Worm (Caenorhabditis elegans) whole organism, L2 larva: Measurements from ENCODE around the gene C14A11.2.
A peak's percentile ranks its signal among the peaks of the same experiment; 100 is the strongest.

Source experiments
- C34F6.9 ChIP-seq: fragments of 150-350 bp; optimal IDR thresholded peaks from 2 replicates; lab custom pipeline; 2014; ENCODE audit warnings: missing biosample characterization, missing genetic modification characterization
- F13H6.1 ChIP-seq: sonication (generic microtip); optimal IDR thresholded peaks from 2 replicates; lab custom pipeline; 2016; ENCODE audit warnings: missing genetic modification characterization, missing compliant biosample characterization
- R02D3.7 ChIP-seq: fragments of 150-350 bp; optimal IDR thresholded peaks from 2 replicates; lab custom pipeline; 2014; ENCODE audit warnings: missing biosample characterization, missing genetic modification characterization
- alr-1 ChIP-seq: fragments of 150-350 bp; optimal IDR thresholded peaks from 2 replicates; lab custom pipeline; 2014; ENCODE audit warnings: missing biosample characterization, missing genetic modification characterization
- aly-2 ChIP-seq: fragments of 150-350 bp; optimal IDR thresholded peaks from 2 replicates; lab custom pipeline; 2014; ENCODE audit warnings: missing biosample characterization, missing genetic modification characterization
- ama-1 ChIP-seq: fragments of 150-350 bp; optimal IDR thresholded peaks from 2 replicates; lab custom pipeline; 2018; ENCODE audit warnings: inconsistent platforms
- blmp-1 ChIP-seq: sonication (generic microtip); optimal IDR thresholded peaks from 2 replicates; lab custom pipeline; 2017; ENCODE audit warnings: missing genetic modification characterization, mild to moderate bottlenecking, missing compliant biosample characterization, antibody characterized with exemption, moderate library complexity; ENCODE audit not compliant: insufficient read depth
- ceh-16 ChIP-seq: fragments of 150-350 bp; optimal IDR thresholded peaks from 2 replicates; lab custom pipeline; 2014; ENCODE audit warnings: missing biosample characterization, missing genetic modification characterization
- ceh-82 ChIP-seq: fragments of 150-350 bp; optimal IDR thresholded peaks from 2 replicates; lab custom pipeline; 2014; ENCODE audit warnings: missing biosample characterization, missing genetic modification characterization
- egl-27 ChIP-seq: sonication (generic microtip); optimal IDR thresholded peaks from 3 replicates; lab custom pipeline; 2017; ENCODE audit warnings: missing biosample characterization, missing genetic modification reagents, missing genetic modification characterization
- elt-1 ChIP-seq: fragments of 150-350 bp; optimal IDR thresholded peaks from 2 replicates; lab custom pipeline; 2014; ENCODE audit warnings: missing biosample characterization, missing genetic modification characterization
- fos-1 ChIP-seq: fragments of 150-350 bp; optimal IDR thresholded peaks from 2 replicates; lab custom pipeline; 2014; ENCODE audit warnings: missing biosample characterization, missing genetic modification characterization
- gmeb-1 ChIP-seq: fragments of 150-350 bp; optimal IDR thresholded peaks from 2 replicates; lab custom pipeline; 2014; ENCODE audit warnings: missing biosample characterization, missing genetic modification characterization
- lin-11 ChIP-seq: fragments of 150-350 bp; sonication (generic microtip); optimal IDR thresholded peaks from 2 replicates; lab custom pipeline; 2014; ENCODE audit warnings: missing biosample characterization, missing genetic modification characterization, inconsistent platforms, mixed read lengths
- lin-13 ChIP-seq: fragments of 150-350 bp; optimal IDR thresholded peaks from 2 replicates; lab custom pipeline; 2014; ENCODE audit warnings: missing biosample characterization, missing genetic modification reagents, missing genetic modification characterization
- lin-39 ChIP-seq: fragments of 150-350 bp; optimal IDR thresholded peaks from 2 replicates; lab custom pipeline; 2014; ENCODE audit warnings: missing biosample characterization, missing genetic modification reagents, missing genetic modification characterization
- lsy-2 ChIP-seq, 2 experiments: fragments of 150-350 bp in 1 of 2; sonication (generic microtip) in 1 of 2; optimal IDR thresholded peaks; 2 replicates each; lab custom pipeline; 2014 to 2017; ENCODE audit warnings: missing biosample characterization in 2 of 2, missing genetic modification characterization in 2 of 2
- nhr-10 ChIP-seq: sonication (generic microtip); optimal IDR thresholded peaks from 2 replicates; lab custom pipeline; 2017; ENCODE audit warnings: missing biosample characterization, missing genetic modification characterization
- nhr-11 ChIP-seq: fragments of 150-350 bp; optimal IDR thresholded peaks from 2 replicates; lab custom pipeline; 2014; ENCODE audit warnings: missing biosample characterization, missing genetic modification characterization
- nhr-12 ChIP-seq: fragments of 150-350 bp; optimal IDR thresholded peaks from 2 replicates; lab custom pipeline; 2014; ENCODE audit warnings: missing biosample characterization, missing genetic modification characterization
- nhr-21 ChIP-seq: fragments of 150-350 bp; optimal IDR thresholded peaks from 2 replicates; lab custom pipeline; 2014; ENCODE audit warnings: missing biosample characterization, missing genetic modification characterization
- nhr-23 ChIP-seq: fragments of 150-350 bp; optimal IDR thresholded peaks from 2 replicates; lab custom pipeline; 2014; ENCODE audit warnings: missing biosample characterization, missing genetic modification reagents, missing genetic modification characterization
- nhr-237 ChIP-seq: fragments of 150-350 bp; optimal IDR thresholded peaks from 2 replicates; lab custom pipeline; 2014; ENCODE audit warnings: missing biosample characterization, missing genetic modification characterization
- nhr-25 ChIP-seq: fragments of 150-350 bp; sonication (generic microtip); optimal IDR thresholded peaks from 3 replicates; lab custom pipeline; 2014; ENCODE audit warnings: missing biosample characterization, missing genetic modification characterization
- nhr-6 ChIP-seq: fragments of 150-350 bp; optimal IDR thresholded peaks from 2 replicates; lab custom pipeline; 2014; ENCODE audit warnings: missing biosample characterization, missing genetic modification characterization
- nhr-77 ChIP-seq: fragments of 150-350 bp; optimal IDR thresholded peaks from 2 replicates; lab custom pipeline; 2014; ENCODE audit warnings: missing biosample characterization, missing genetic modification characterization
- skn-1 ChIP-seq: sonication (generic microtip); optimal IDR thresholded peaks from 2 replicates; lab custom pipeline; 2017; ENCODE audit warnings: missing biosample characterization, missing genetic modification characterization
- snpc-4 ChIP-seq: fragments of 150-350 bp; optimal IDR thresholded peaks from 2 replicates; lab custom pipeline; 2014; ENCODE audit warnings: missing biosample characterization, missing genetic modification characterization
- unc-39 ChIP-seq: fragments of 150-350 bp; optimal IDR thresholded peaks from 2 replicates; lab custom pipeline; 2014; ENCODE audit warnings: missing biosample characterization, missing genetic modification characterization
- unc-55 ChIP-seq: fragments of 150-350 bp; sonication (generic microtip); optimal IDR thresholded peaks from 3 replicates; lab custom pipeline; 2014; ENCODE audit warnings: missing biosample characterization, missing genetic modification reagents, missing genetic modification characterization
- unc-62 ChIP-seq: fragments of 150-350 bp; optimal IDR thresholded peaks from 2 replicates; lab custom pipeline; 2014; ENCODE audit warnings: missing biosample characterization, missing genetic modification reagents, missing genetic modification characterization
- zag-1 ChIP-seq: fragments of 150-350 bp; optimal IDR thresholded peaks from 2 replicates; lab custom pipeline; 2014; ENCODE audit warnings: missing biosample characterization, missing genetic modification characterization
- ztf-1 ChIP-seq: fragments of 200-800 bp; sonication (Bioruptor generic); conservative IDR thresholded peaks from 2 replicates; pipeline ENCODE4 v1.3.6; 2022; ENCODE audit warnings: missing genetic modification characterization, missing compliant biosample characterization
- ztf-11 ChIP-seq: sonication (generic microtip); optimal IDR thresholded peaks from 2 replicates; lab custom pipeline; 2017; ENCODE audit warnings: missing biosample characterization, missing genetic modification characterization

Gene C14A11.2

ce11 chrX:2769685-2770084, 33.2 kb upstream of the C14A11.2 start, which contains the start of gene F55F1.2:
Gene F55F1.2, minus strand, starts transcription at chrX:2770060.
- peak; percentile 38 for TF ChIP-seq unc-55 (GFP tag; lab: Kevin White, UChicago)
- no peak for TF ChIP-seq F13H6.1 (tag; lab: Kevin White, UChicago)
- no peak for TF ChIP-seq nhr-23 (tag; lab: Kevin White, UChicago)
- no peak for TF ChIP-seq alr-1 (tag; lab: Kevin White, UChicago)
- no peak for TF ChIP-seq lin-11
- TF ChIP-seq zag-1 (tag; lab: Kevin White, UChicago): peak; percentile 9
- TF ChIP-seq egl-27: no peak
- no peak for TF ChIP-seq nhr-12 (tag; lab: Kevin White, UChicago)
- TF ChIP-seq nhr-21 (tag; lab: Kevin White, UChicago): no peak
- peak; percentile 16 for TF ChIP-seq C34F6.9 (tag; lab: Kevin White, UChicago)
- no peak for TF ChIP-seq lin-39
- TF ChIP-seq, all 48 proteins: peak for 3

DNA sequence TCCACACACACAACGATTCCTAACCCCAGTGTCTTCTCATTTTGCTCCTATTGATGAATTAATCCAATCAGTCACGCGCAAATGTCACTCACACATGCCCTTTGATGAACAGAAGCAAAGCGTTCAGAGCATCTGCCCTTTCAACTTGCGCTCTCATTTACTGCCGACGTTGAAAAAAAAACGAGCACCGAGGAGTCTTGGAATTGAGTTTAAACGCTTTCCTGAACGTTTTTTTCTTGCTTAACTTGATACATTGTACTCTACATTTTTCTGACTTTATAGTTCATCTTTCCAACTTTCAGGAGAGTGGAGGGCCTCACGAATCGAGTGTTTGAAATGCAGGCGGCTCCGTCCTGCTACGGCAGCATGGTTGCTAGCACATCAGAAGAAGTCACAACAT, 31.2 kb upstream of the C14A11.2 start, which contains the start of gene cgef-1:
Gene cgef-1, plus strand, starts transcription at position 301 of the 400 bp plus-strand sequence.
- no peak for TF ChIP-seq zag-1 (tag; lab: Kevin White, UChicago)
- no peak for TF ChIP-seq gmeb-1 (tag; lab: Kevin White, UChicago)
- TF ChIP-seq, all 48 proteins: peak for 0

- TF ChIP-seq ama-1 (lab: Kevin White, UChicago) (no peak), blmp-1 (tag; lab: Kevin White, UChicago) (no peak), aly-2 (tag; lab: Kevin White, UChicago) (no peak), nhr-11 (tag; lab: Kevin White, UChicago) (no peak)
Observed at ce11 chrX:2776955-2777354, 26.0 kb upstream of the C14A11.2 start.

- TF ChIP-seq F13H6.1 (tag; lab: Kevin White, UChicago): no peak
Observed at ce11 chrX:2777973-2778372, 24.9 kb upstream of the C14A11.2 start.

- no peak for TF ChIP-seq nhr-237 (tag; lab: Kevin White, UChicago)
- no peak for TF ChIP-seq R02D3.7
- TF ChIP-seq nhr-21 (tag; lab: Kevin White, UChicago): no peak
- no peak for TF ChIP-seq nhr-25 (tag; lab: Kevin White, UChicago)
- TF ChIP-seq F13H6.1 (tag; lab: Kevin White, UChicago): no peak
- no peak for TF ChIP-seq C34F6.9 (tag; lab: Kevin White, UChicago)
- TF ChIP-seq ceh-16 (tag; lab: Kevin White, UChicago): no peak
- TF ChIP-seq nhr-77 (tag; lab: Kevin White, UChicago): no peak
- no peak for TF ChIP-seq egl-27
- TF ChIP-seq ceh-82: no peak
- no peak for TF ChIP-seq gmeb-1 (tag; lab: Kevin White, UChicago)
- no peak for TF ChIP-seq nhr-6 (tag; lab: Kevin White, UChicago)
- no peak for TF ChIP-seq lsy-2 (tag; optimal IDR thresholded peaks at IDR 0.05; lab: Kevin White, UChicago)
- TF ChIP-seq elt-1 (tag; lab: Kevin White, UChicago): no peak
- no peak for TF ChIP-seq ztf-1 (GFP tag; lab: Robert Waterston, UW)
- no peak for TF ChIP-seq lin-13 (GFP tag; lab: Kevin White, UChicago)
- no peak for TF ChIP-seq snpc-4 (tag; lab: Kevin White, UChicago)
Observed at ce11 chrX:2793527-2793926, 9.4 kb upstream of the C14A11.2 start.

ce11 chrX:2794324-2794723, 8.6 kb upstream of the C14A11.2 start:
- TF ChIP-seq unc-39 (no peak), nhr-25 (tag; lab: Kevin White, UChicago) (no peak), nhr-10 (tag; lab: Kevin White, UChicago) (no peak), unc-62 (no peak), skn-1 (tag; lab: Kevin White, UChicago) (no peak), ztf-11 (tag; lab: Kevin White, UChicago) (no peak), nhr-77 (tag; lab: Kevin White, UChicago) (no peak), fos-1 (no peak), nhr-12 (tag; lab: Kevin White, UChicago) (no peak)
